Fruit fly (Drosophila melanogaster) S2 (cell line): ENCODE measurements around the gene Zwilch.

Source experiments
- CG8478 ChIP-seq: fragments of >200 bp; optimal IDR thresholded peaks from 2 replicates; lab custom pipeline; 2018
- CTCF ChIP-seq, 2 experiments: fragments of >200 bp; optimal IDR thresholded peaks; 2 replicates each; lab custom pipeline; 2018

Zwilch gene

dm6 chr3R:31218214-31218876 is 5.2 kb upstream of the Zwilch start:
- no peak for TF ChIP-seq CTCF (optimal IDR thresholded peaks at IDR 0.05; lab: Kevin White, UChicago)
- TF ChIP-seq CG8478 (lab: Kevin White, UChicago): no peak

dm6 chr3R:31215830-31216229 is 2.7 kb upstream of the Zwilch start, which contains the start of gene CG15561:
Gene CG15561 (minus strand): TSS chr3R:31215942.
- TF ChIP-seq CG8478 (lab: Kevin White, UChicago) (no peak), CTCF (optimal IDR thresholded peaks at IDR 0.05; lab: Kevin White, UChicago) (no peak)

dm6 chr3R:31210630-31211029 is 2.5 kb downstream of the Zwilch start, which contains the start of gene chp:
Gene chp (minus strand): TSS chr3R:31210730.
- TF ChIP-seq CTCF (optimal IDR thresholded peaks at IDR 0.05; lab: Kevin White, UChicago) (no peak), CG8478 (lab: Kevin White, UChicago) (no peak)

- no peak for TF ChIP-seq CG8478 (lab: Kevin White, UChicago)
- no peak for TF ChIP-seq CTCF (optimal IDR thresholded peaks at IDR 0.05; lab: Kevin White, UChicago)
Observed at dm6 chr3R:31197142-31197994, 15.8 kb downstream of the Zwilch start.

- TF ChIP-seq CG8478 (lab: Kevin White, UChicago) (no peak), CTCF (optimal IDR thresholded peaks at IDR 0.05; lab: Kevin White, UChicago) (peak in 1 of 2 experiments; percentile 10)
Observed at dm6 chr3R:31196731-31197130, 16.4 kb downstream of the Zwilch start, which contains the start of gene CG1544. Gene CG1544 (plus strand): TSS chr3R:31196916.

dm6 chr3R:31195695-31196113 is 17.5 kb downstream of the Zwilch start, which contains the start of gene mesh:
Gene mesh (minus strand): TSS chr3R:31195762.
- TF ChIP-seq CG8478 (lab: Kevin White, UChicago) (no peak), CTCF (optimal IDR thresholded peaks at IDR 0.05; lab: Kevin White, UChicago) (no peak)

- no peak for TF ChIP-seq CTCF (optimal IDR thresholded peaks at IDR 0.05; lab: Kevin White, UChicago)
- TF ChIP-seq CG8478 (lab: Kevin White, UChicago): no peak
Observed at dm6 chr3R:31194627-31195026, 18.5 kb downstream of the Zwilch start.

- TF ChIP-seq CG8478 (lab: Kevin White, UChicago): no peak
- no peak for TF ChIP-seq CTCF (optimal IDR thresholded peaks at IDR 0.05; lab: Kevin White, UChicago)
Observed at dm6 chr3R:31193062-31193461, 20.1 kb downstream of the Zwilch start, which contains the start of gene bnk. Gene bnk (plus strand): TSS chr3R:31193362.

- peak; percentile 54 to 77 for TF ChIP-seq CTCF (optimal IDR thresholded peaks at IDR 0.05; lab: Kevin White, UChicago)
- TF ChIP-seq CG8478 (lab: Kevin White, UChicago): no peak
Observed at dm6 chr3R:31181816-31182215, 31.4 kb downstream of the Zwilch start.

dm6 chr3R:31168968-31169367 is 44.2 kb downstream of the Zwilch start, which contains the start of gene stops:
Gene stops (minus strand): TSS chr3R:31169106.
- TF ChIP-seq CTCF (optimal IDR thresholded peaks at IDR 0.05; lab: Kevin White, UChicago) (no peak), CG8478 (lab: Kevin White, UChicago) (no peak)

dm6 chr3R:31168429-31168828 is 44.7 kb downstream of the Zwilch start:
- TF ChIP-seq CTCF (optimal IDR thresholded peaks at IDR 0.05; lab: Kevin White, UChicago) (no peak), CG8478 (lab: Kevin White, UChicago) (no peak)
